ENCODE assay signal across 1 fruit fly cellular context in the genomic region with DNA sequence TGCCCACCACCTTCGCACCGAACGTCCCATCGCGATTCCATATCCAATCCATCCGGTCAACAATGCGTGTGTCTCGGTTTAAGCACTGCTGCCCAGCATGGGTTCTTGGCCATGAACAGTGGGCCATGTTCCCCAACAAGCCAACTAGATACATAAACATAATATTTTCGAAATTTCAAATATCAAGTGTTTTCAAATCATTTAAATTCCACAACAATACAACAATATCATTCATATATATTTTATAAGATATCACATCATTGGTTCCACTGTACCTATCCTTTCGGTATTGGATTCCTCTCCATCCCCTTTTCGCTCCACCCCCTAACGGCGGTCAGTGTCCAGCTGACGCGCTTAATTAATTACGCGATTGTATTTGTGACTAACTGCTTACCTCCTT.
A peak's percentile ranks its signal among the peaks of the same experiment; 100 is the strongest.
TF ChIP-seq lines count a peak whose summit lies in the region.

No protein-coding gene starts in this region.

TF ChIP-seq in whole organism, embryonic, 481 proteins besides CTCF, POLR2A, EP300 and RAD21 (continued from another document):
- TF ChIP-seq sob (GFP tag; IDR thresholded peaks at IDR 0.05; lab: Robert Waterston, UW) = no peak
- TF ChIP-seq luna (GFP tag; optimal IDR thresholded peaks at IDR 0.05; lab: Kevin White, UChicago) = no peak
- TF ChIP-seq CG17186 (GFP tag; optimal IDR thresholded peaks at IDR 0.05; lab: Kevin White, UChicago) = no peak
- no peak for TF ChIP-seq CG6175 (GFP tag; IDR thresholded peaks at IDR 0.05; lab: Robert Waterston, UW)
- TF ChIP-seq CG13894 (tag; optimal IDR thresholded peaks at IDR 0.05; lab: Kevin White, UChicago) = no peak
- no peak for TF ChIP-seq CG9932 (GFP tag; IDR thresholded peaks at IDR 0.05; lab: Robert Waterston, UW)
- 0 out of 2 replicates have a peak, but pooled peaks have one; percentile 34 for TF ChIP-seq CG32767 (GFP tag; IDR thresholded peaks at IDR 0.05; lab: Robert Waterston, UW)
- TF ChIP-seq nerfin-2 (GFP tag; IDR thresholded peaks at IDR 0.05; lab: Robert Waterston, UW; ENCODE audit: partially characterized antibody) = no peak
- TF ChIP-seq Lim3 (GFP tag; IDR thresholded peaks at IDR 0.05; lab: Robert Waterston, UW) = no peak
- TF ChIP-seq tll (GFP tag; optimal IDR thresholded peaks at IDR 0.05; lab: Kevin White, UChicago) = no peak
- TF ChIP-seq CG6813 (GFP tag; optimal IDR thresholded peaks at IDR 0.05; lab: Kevin White, UChicago) = no peak
- no peak for TF ChIP-seq Optix (GFP tag; IDR thresholded peaks at IDR 0.05; lab: Robert Waterston, UW)
- no peak for TF ChIP-seq Dek (tag; optimal IDR thresholded peaks at IDR 0.05; lab: Kevin White, UChicago)
- no peak for TF ChIP-seq CG11456 (GFP tag; IDR thresholded peaks at IDR 0.05; lab: Robert Waterston, UW)
- TF ChIP-seq CG15011 (GFP tag; optimal IDR thresholded peaks at IDR 0.05; lab: Kevin White, UChicago) = no peak
- no peak for TF ChIP-seq CG17568 (GFP tag; optimal IDR thresholded peaks at IDR 0.05; lab: Kevin White, UChicago)
- no peak for TF ChIP-seq ind (GFP tag; optimal IDR thresholded peaks at IDR 0.05; lab: Kevin White, UChicago)
- no peak for TF ChIP-seq mam (GFP tag; optimal IDR thresholded peaks at IDR 0.05; lab: Kevin White, UChicago)
- peak; percentile 12 for TF ChIP-seq CG8388 (GFP tag; optimal IDR thresholded peaks at IDR 0.05; lab: Kevin White, UChicago)
- TF ChIP-seq lmd (GFP tag; IDR thresholded peaks at IDR 0.05; lab: Robert Waterston, UW) = no peak
- no peak for TF ChIP-seq Dad (GFP tag; optimal IDR thresholded peaks at IDR 0.05; lab: Kevin White, UChicago)
- TF ChIP-seq CG7745 (tag; optimal IDR thresholded peaks at IDR 0.05; lab: Kevin White, UChicago) = no peak
- 0 out of 2 replicates have a peak, but pooled peaks have one; percentile 30 for TF ChIP-seq sim (GFP tag; IDR thresholded peaks at IDR 0.05; lab: Robert Waterston, UW)
- TF ChIP-seq exex (tag; optimal IDR thresholded peaks at IDR 0.05; lab: Kevin White, UChicago) = no peak
- TF ChIP-seq CG31441 (GFP tag; IDR thresholded peaks at IDR 0.05; lab: Robert Waterston, UW) = no peak
- no peak for TF ChIP-seq unc-4 (GFP tag; IDR thresholded peaks at IDR 0.05; lab: Robert Waterston, UW; ENCODE audit: partially characterized antibody)
- TF ChIP-seq eyg (GFP tag; optimal IDR thresholded peaks at IDR 0.05; lab: Kevin White, UChicago) = no peak
- TF ChIP-seq NK7.1 (GFP tag; optimal IDR thresholded peaks at IDR 0.05; lab: Kevin White, UChicago) = no peak
- TF ChIP-seq CG42726 (GFP tag; IDR thresholded peaks at IDR 0.05; lab: Robert Waterston, UW; ENCODE audit: partially characterized antibody) = no peak
- no peak for TF ChIP-seq D (optimal IDR thresholded peaks at IDR 0.05; lab: Kevin White, UChicago)
- no peak for TF ChIP-seq D (GFP tag; optimal IDR thresholded peaks at IDR 0.05; lab: Kevin White, UChicago)
- peak; percentile 17 for TF ChIP-seq zen (tag; optimal IDR thresholded peaks at IDR 0.05; lab: Kevin White, UChicago)
- peak; percentile 50; the same call in 1 of the 2 replicates for TF ChIP-seq CG32772 (GFP tag; IDR thresholded peaks at IDR 0.05; lab: Robert Waterston, UW)
